Worm (Caenorhabditis elegans) whole organism, young adult: ENCODE measurements around the gene K02F6.5.

ENCODE experiments used
- B0261.1 ChIP-seq: sonication (generic microtip); optimal IDR thresholded peaks from 2 replicates; lab custom pipeline; 2016; ENCODE audit warnings: mild to moderate bottlenecking, missing genetic modification characterization, moderate library complexity, missing compliant biosample characterization
- B0336.3 ChIP-seq: fragments of 200-800 bp; sonication (Bioruptor generic); IDR thresholded peaks from 2 replicates; pipeline ENCODE4 v1.3.6; 2022; ENCODE audit warnings: missing genetic modification characterization, missing compliant biosample characterization
- C17E4.6 ChIP-seq: fragments of 200-800 bp; sonication (Bioruptor generic); IDR thresholded peaks from 2 replicates; pipeline ENCODE4 v1.3.6; 2022; ENCODE audit warnings: missing genetic modification reagents, missing genetic modification characterization, missing compliant biosample characterization
- D2030.7 ChIP-seq: fragments of 200-800 bp; sonication (Bioruptor generic); IDR thresholded peaks from 2 replicates; pipeline ENCODE4 v1.3.6; 2022; ENCODE audit warnings: missing genetic modification reagents, missing genetic modification characterization, missing compliant biosample characterization
- F23B12.7 ChIP-seq: sonication (generic microtip); optimal IDR thresholded peaks from 2 replicates; lab custom pipeline; 2017; ENCODE audit warnings: missing genetic modification characterization, mild to moderate bottlenecking, missing compliant biosample characterization, antibody characterized with exemption, moderate library complexity; ENCODE audit not compliant: insufficient read depth
- F57A8.1 ChIP-seq: fragments of 200-800 bp; sonication (Bioruptor generic); optimal IDR thresholded peaks from 2 replicates; lab custom pipeline; 2018; ENCODE audit warnings: mild to moderate bottlenecking, missing genetic modification characterization, moderate library complexity, missing compliant biosample characterization
- F57C9.4 ChIP-seq: sonication (generic microtip); optimal IDR thresholded peaks from 2 replicates; lab custom pipeline; 2017; ENCODE audit warnings: mild to moderate bottlenecking, missing genetic modification characterization, missing compliant biosample characterization
- K11D2.4 ChIP-seq: fragments of 200-800 bp; sonication (Bioruptor generic); IDR thresholded peaks from 2 replicates; pipeline ENCODE4 v1.3.6; 2022; ENCODE audit warnings: missing genetic modification reagents, missing genetic modification characterization, missing compliant biosample characterization
- Y79H2A.3 ChIP-seq: fragments of 200-800 bp; sonication (Bioruptor generic); conservative IDR thresholded peaks from 2 replicates; pipeline ENCODE4 v1.3.6; 2022; ENCODE audit warnings: missing genetic modification reagents, missing genetic modification characterization, missing compliant biosample characterization
- Y95B8A.8 ChIP-seq: fragments of 200-800 bp; sonication (Bioruptor generic); IDR thresholded peaks from 2 replicates; pipeline ENCODE4 v1.3.6; 2022; ENCODE audit warnings: missing genetic modification reagents, missing genetic modification characterization, missing compliant biosample characterization
- ZK185.1 ChIP-seq: sonication (generic microtip); optimal IDR thresholded peaks from 2 replicates; lab custom pipeline; 2016; ENCODE audit warnings: mild to moderate bottlenecking, missing genetic modification characterization, missing compliant biosample characterization; ENCODE audit not compliant: poor library complexity, severe bottlenecking
- akir-1 ChIP-seq: fragments of 200-800 bp; sonication (Bioruptor generic); optimal IDR thresholded peaks from 2 replicates; lab custom pipeline; 2018; ENCODE audit warnings: mild to moderate bottlenecking, missing genetic modification characterization, moderate library complexity, missing compliant biosample characterization
- atf-7 ChIP-seq: sonication (generic microtip); optimal IDR thresholded peaks from 2 replicates; lab custom pipeline; 2017; ENCODE audit warnings: mild to moderate bottlenecking, missing genetic modification characterization, missing compliant biosample characterization
- athp-1 ChIP-seq: sonication (generic microtip); optimal IDR thresholded peaks from 2 replicates; lab custom pipeline; 2017; ENCODE audit warnings: mild to moderate bottlenecking, missing genetic modification characterization, missing compliant biosample characterization
- attf-3 ChIP-seq: fragments of 200-800 bp; sonication (Bioruptor generic); conservative IDR thresholded peaks from 2 replicates; pipeline ENCODE4 v1.3.6; 2022; ENCODE audit warnings: missing genetic modification reagents, missing genetic modification characterization, missing compliant biosample characterization
- attf-5 ChIP-seq: fragments of 200-800 bp; sonication (Bioruptor generic); optimal IDR thresholded peaks from 2 replicates; lab custom pipeline; 2018; ENCODE audit warnings: mild to moderate bottlenecking, missing genetic modification characterization, missing compliant biosample characterization
- bed-1 ChIP-seq: fragments of 200-800 bp; sonication (Bioruptor generic); IDR thresholded peaks from 2 replicates; pipeline ENCODE4 v1.3.6; 2022; ENCODE audit warnings: missing genetic modification reagents, missing genetic modification characterization, missing compliant biosample characterization
- bed-2 ChIP-seq: fragments of 200-800 bp; sonication (Bioruptor generic); IDR thresholded peaks from 2 replicates; pipeline ENCODE4 v1.3.6; 2022; ENCODE audit warnings: missing genetic modification reagents, missing genetic modification characterization, missing compliant biosample characterization
- cebp-1 ChIP-seq, 2 experiments: fragments of 200-800 bp in 1 of 2; sonication (Bioruptor generic) in 1 of 2; sonication (generic microtip) in 1 of 2; IDR thresholded peaks in 1 of 2; optimal IDR thresholded peaks in 1 of 2; 2 replicates each; pipeline versions ENCODE4 v1.3.6 to Lab custom; 2017 to 2022; ENCODE audit warnings: missing compliant biosample characterization in 2 of 2, missing genetic modification characterization in 2 of 2, mild to moderate bottlenecking in 1 of 2, missing genetic modification reagents in 1 of 2, moderate library complexity in 1 of 2
- ceh-100 ChIP-seq: fragments of 200-800 bp; sonication (Bioruptor generic); IDR thresholded peaks from 2 replicates; pipeline ENCODE4 v1.3.6; 2022; ENCODE audit warnings: missing genetic modification reagents, missing genetic modification characterization, missing compliant biosample characterization
- ceh-40 ChIP-seq: fragments of 200-800 bp; sonication (Bioruptor generic); IDR thresholded peaks from 2 replicates; pipeline ENCODE4 v1.3.6; 2022; ENCODE audit warnings: missing genetic modification characterization, missing compliant biosample characterization
- ceh-58 ChIP-seq: fragments of 200-800 bp; sonication (Bioruptor generic); IDR thresholded peaks from 2 replicates; pipeline ENCODE4 v1.3.6; 2022; ENCODE audit warnings: missing genetic modification characterization, missing compliant biosample characterization
- ceh-79 ChIP-seq: sonication (generic microtip); optimal IDR thresholded peaks from 2 replicates; lab custom pipeline; 2017; ENCODE audit warnings: mild to moderate bottlenecking, missing genetic modification characterization, missing compliant biosample characterization
- chd-7 ChIP-seq: sonication (generic microtip); optimal IDR thresholded peaks from 2 replicates; lab custom pipeline; 2016; ENCODE audit warnings: mild to moderate bottlenecking, missing genetic modification characterization, moderate library complexity, missing compliant biosample characterization
- efl-1 ChIP-seq: fragments of 150-350 bp; optimal IDR thresholded peaks from 2 replicates; lab custom pipeline; 2014; ENCODE audit warnings: missing biosample characterization, missing genetic modification reagents, missing genetic modification characterization
- hlh-12 ChIP-seq: sonication (generic microtip); optimal IDR thresholded peaks from 2 replicates; lab custom pipeline; 2016; ENCODE audit warnings: missing genetic modification characterization, missing compliant biosample characterization
- lir-1 ChIP-seq: fragments of 200-800 bp; sonication (Bioruptor generic); conservative IDR thresholded peaks from 2 replicates; pipeline ENCODE4 v1.3.6; 2022; ENCODE audit warnings: missing genetic modification reagents, missing genetic modification characterization, missing compliant biosample characterization
- lsy-27 ChIP-seq: sonication (generic microtip); optimal IDR thresholded peaks from 2 replicates; lab custom pipeline; 2017; ENCODE audit warnings: missing genetic modification characterization, mild to moderate bottlenecking, missing compliant biosample characterization, antibody characterized with exemption, missing genotype, borderline replicate concordance; ENCODE audit not compliant: insufficient read depth
- madf-3 ChIP-seq: fragments of 200-800 bp; sonication (Bioruptor generic); IDR thresholded peaks from 2 replicates; pipeline ENCODE4 v1.3.6; 2022; ENCODE audit warnings: missing genetic modification reagents, missing genetic modification characterization, missing compliant biosample characterization
- madf-8 ChIP-seq: fragments of 200-800 bp; sonication (Bioruptor generic); conservative IDR thresholded peaks from 2 replicates; pipeline ENCODE4 v1.3.6; 2022; ENCODE audit warnings: missing genetic modification reagents, missing genetic modification characterization, missing compliant biosample characterization
- mel-28 ChIP-seq: sonication (generic microtip); optimal IDR thresholded peaks from 2 replicates; lab custom pipeline; 2016; ENCODE audit warnings: borderline replicate concordance, mild to moderate bottlenecking, missing genetic modification characterization, missing compliant biosample characterization
- mes-4 ChIP-seq: sonication (generic microtip); optimal IDR thresholded peaks from 2 replicates; lab custom pipeline; 2016; ENCODE audit warnings: missing genotype, missing genetic modification characterization, missing compliant biosample characterization
- nfya-1 ChIP-seq: sonication (generic microtip); optimal IDR thresholded peaks from 2 replicates; lab custom pipeline; 2017; ENCODE audit warnings: antibody characterized with exemption, missing compliant biosample characterization, missing genetic modification characterization, borderline replicate concordance; ENCODE audit not compliant: insufficient read depth
- nhr-179 ChIP-seq: sonication (generic microtip); optimal IDR thresholded peaks from 2 replicates; lab custom pipeline; 2016; ENCODE audit warnings: mild to moderate bottlenecking, missing genetic modification characterization, missing compliant biosample characterization
- nhr-80 ChIP-seq: sonication (generic microtip); optimal IDR thresholded peaks from 2 replicates; lab custom pipeline; 2016; ENCODE audit warnings: missing genetic modification characterization, missing compliant biosample characterization
- pbrm-1 ChIP-seq: fragments of 200-800 bp; sonication (Bioruptor generic); IDR thresholded peaks from 2 replicates; pipeline ENCODE4 v1.3.6; 2022; ENCODE audit warnings: missing genetic modification reagents, missing genetic modification characterization, missing compliant biosample characterization
- rec-8 ChIP-seq, 2 experiments: sonication (generic microtip); optimal IDR thresholded peaks; 2 replicates each; lab custom pipeline; 2016; ENCODE audit warnings: mild to moderate bottlenecking in 2 of 2, missing genetic modification characterization in 2 of 2, missing genetic modification reagents in 2 of 2, missing genotype in 2 of 2, missing biosample characterization in 1 of 2, missing compliant biosample characterization in 1 of 2, moderate library complexity in 1 of 2
- rpc-1 ChIP-seq, 2 experiments: fragments of 150-350 bp in 1 of 2; sonication (generic microtip) in 1 of 2; optimal IDR thresholded peaks; 2 replicates each; lab custom pipeline; 2014 to 2018; ENCODE audit warnings: missing biosample characterization in 1 of 2, missing genetic modification characterization in 1 of 2, missing genetic modification reagents in 1 of 2, missing genotype in 1 of 2
- sdz-38 ChIP-seq: sonication (generic microtip); optimal IDR thresholded peaks from 2 replicates; lab custom pipeline; 2016; ENCODE audit warnings: missing genotype, missing genetic modification characterization, missing compliant biosample characterization
- tlf-1 ChIP-seq: fragments of 200-800 bp; sonication (Bioruptor generic); optimal IDR thresholded peaks from 2 replicates; lab custom pipeline; 2018; ENCODE audit warnings: mild to moderate bottlenecking, missing genetic modification characterization, missing compliant biosample characterization
- zim-3 ChIP-seq: sonication (generic microtip); optimal IDR thresholded peaks from 2 replicates; lab custom pipeline; 2017; ENCODE audit warnings: mild to moderate bottlenecking, missing genetic modification characterization, moderate library complexity, missing compliant biosample characterization
- ztf-18 ChIP-seq: sonication (generic microtip); optimal IDR thresholded peaks from 2 replicates; lab custom pipeline; 2016; ENCODE audit warnings: missing genotype, mild to moderate bottlenecking, missing genetic modification characterization, missing compliant biosample characterization
- ztf-22 ChIP-seq: fragments of 200-800 bp; sonication (Bioruptor generic); optimal IDR thresholded peaks from 2 replicates; lab custom pipeline; 2018; ENCODE audit warnings: mild to moderate bottlenecking, missing genetic modification characterization, moderate library complexity, missing compliant biosample characterization
- ztf-25 ChIP-seq: fragments of 200-800 bp; sonication (Bioruptor generic); IDR thresholded peaks from 2 replicates; pipeline ENCODE4 v1.3.6; 2022; ENCODE audit warnings: missing genetic modification reagents, missing genetic modification characterization, missing compliant biosample characterization
- ztf-26 ChIP-seq: sonication (generic microtip); optimal IDR thresholded peaks from 2 replicates; lab custom pipeline; 2017; ENCODE audit warnings: missing genetic modification characterization, missing compliant biosample characterization
- ztf-28 ChIP-seq: fragments of 200-800 bp; sonication (Bioruptor generic); IDR thresholded peaks from 2 replicates; pipeline ENCODE4 v1.3.6; 2022; ENCODE audit warnings: missing genetic modification reagents, missing genetic modification characterization, missing compliant biosample characterization
- ztf-3 ChIP-seq: fragments of 200-800 bp; sonication (Bioruptor generic); optimal IDR thresholded peaks from 2 replicates; lab custom pipeline; 2018; ENCODE audit warnings: mild to moderate bottlenecking, missing genetic modification characterization, missing compliant biosample characterization
- ztf-6 ChIP-seq: fragments of 200-800 bp; sonication (Bioruptor generic); IDR thresholded peaks from 2 replicates; pipeline ENCODE4 v1.3.6; 2022; ENCODE audit warnings: missing genetic modification reagents, missing genetic modification characterization, missing compliant biosample characterization

The K02F6.5 gene

ce11 chrII:2564899-2565298 lies 30.3 kb downstream of the K02F6.5 start, which contains the start of gene usp-39 (continued):
- TF ChIP-seq ztf-22 (GFP tag; lab: Kevin White, UChicago) (no peak), nhr-80 (no peak), F23B12.7 (tag; lab: Kevin White, UChicago) (peak; percentile 88), lir-1 (GFP tag; lab: Robert Waterston, UW) (peak; percentile 46; the same call in 1 of the 2 replicates), chd-7 (no peak), ztf-26 (tag; lab: Kevin White, UChicago) (no peak), madf-8 (GFP tag; lab: Robert Waterston, UW) (peak; percentile 43), lsy-27 (no peak), mel-28 (tag; lab: Kevin White, UChicago) (no peak), efl-1 (GFP tag; lab: Kevin White, UChicago) (peak; percentile 55), rec-8 (tag; optimal IDR thresholded peaks at IDR 0.05; lab: Kevin White, UChicago) (no peak), ceh-58 (no peak), athp-1 (tag; lab: Kevin White, UChicago) (peak; percentile 47), F57C9.4 (no peak), ztf-18 (tag; lab: Kevin White, UChicago) (no peak), Y79H2A.3 (GFP tag; lab: Robert Waterston, UW) (no peak), attf-3 (GFP tag; lab: Robert Waterston, UW) (no peak), tlf-1 (GFP tag; lab: Kevin White, UChicago) (no peak), pbrm-1 (GFP tag; lab: Robert Waterston, UW) (0 out of 2 replicates have a peak, but pooled peaks have one; percentile 33), B0336.3 (0 out of 2 replicates have a peak, but pooled peaks have one; percentile 57), nhr-179 (tag; lab: Kevin White, UChicago) (no peak), K11D2.4 (GFP tag; lab: Robert Waterston, UW) (peak; percentile 54; the same call in 1 of the 2 replicates), ztf-25 (GFP tag; lab: Robert Waterston, UW) (no peak), rpc-1 (optimal IDR thresholded peaks at IDR 0.05; lab: Kevin White, UChicago) (no peak), rpc-1 (tag; optimal IDR thresholded peaks at IDR 0.05; lab: Kevin White, UChicago) (no peak), atf-7 (tag; lab: Kevin White, UChicago) (no peak), sdz-38 (no peak), ceh-79 (tag; lab: Kevin White, UChicago) (no peak), ztf-3 (no peak), Y95B8A.8 (GFP tag; lab: Robert Waterston, UW) (no peak), nfya-1 (no peak), bed-1 (GFP tag; lab: Robert Waterston, UW) (no peak), F57A8.1 (GFP tag; lab: Kevin White, UChicago) (no peak), attf-5 (GFP tag; lab: Kevin White, UChicago) (no peak), C17E4.6 (GFP tag; lab: Robert Waterston, UW) (no peak), ceh-40 (no peak), ztf-28 (GFP tag; lab: Robert Waterston, UW) (0 out of 2 replicates have a peak, but pooled peaks have one; percentile 29), madf-3 (GFP tag; lab: Robert Waterston, UW) (no peak), akir-1 (GFP tag; lab: Kevin White, UChicago) (no peak), mes-4 (no peak), ZK185.1 (tag; lab: Kevin White, UChicago) (no peak), cebp-1 (GFP tag; IDR thresholded peaks at IDR 0.05; lab: Robert Waterston, UW) (no peak), cebp-1 (tag; optimal IDR thresholded peaks at IDR 0.05; lab: Kevin White, UChicago) (peak; percentile 66), B0261.1 (no peak), ceh-100 (GFP tag; lab: Robert Waterston, UW) (peak; percentile 25; the same call in 1 of the 2 replicates), ztf-6 (GFP tag; lab: Robert Waterston, UW) (no peak), hlh-12 (tag; lab: Kevin White, UChicago) (no peak), D2030.7 (GFP tag; lab: Robert Waterston, UW) (peak; percentile 60), zim-3 (tag; lab: Kevin White, UChicago) (no peak), bed-2 (GFP tag; lab: Robert Waterston, UW) (no peak)
